Fruit fly (Drosophila melanogaster) whole organism, embryonic: Measurements from ENCODE around the gene djl.

Source experiments
- Awh ChIP-seq: fragments of 200-800 bp; sonication (Bioruptor generic); IDR thresholded peaks from 2 replicates; pipeline ENCODE4, ENCODE4 v1.3.6; 2022; ENCODE audit warnings: missing biosample characterization, missing genetic modification characterization
- Bgb ChIP-seq: fragments of 200-800 bp; sonication (Bioruptor generic); IDR thresholded peaks from 2 replicates; pipeline ENCODE4 v1.3.6; 2022; ENCODE audit warnings: missing biosample characterization, missing genetic modification characterization; ENCODE audit not compliant: partially characterized antibody
- CG12155 ChIP-seq: fragments of 200-800 bp; sonication (Bioruptor generic); optimal IDR thresholded peaks from 3 replicates; lab custom pipeline; 2016; ENCODE audit warnings: missing biosample characterization, missing genetic modification characterization
- CG13287 ChIP-seq: fragments of 200-800 bp; sonication (Bioruptor generic); IDR thresholded peaks from 2 replicates; pipeline ENCODE4 v1.3.6; 2022; ENCODE audit warnings: missing biosample characterization, missing genetic modification characterization; ENCODE audit not compliant: partially characterized antibody
- CG13424 ChIP-seq: fragments of 200-800 bp; sonication (Bioruptor generic); optimal IDR thresholded peaks from 2 replicates; lab custom pipeline; 2019; ENCODE audit warnings: missing biosample characterization, mild to moderate bottlenecking, missing genetic modification characterization, moderate library complexity
- CG14860 ChIP-seq: fragments of 200-800 bp; sonication (Bioruptor generic); IDR thresholded peaks from 3 replicates; pipeline ENCODE4 v1.3.6; 2022; ENCODE audit warnings: missing biosample characterization, missing genetic modification characterization; ENCODE audit not compliant: partially characterized antibody
- CG15269 ChIP-seq: fragments of 200-800 bp; sonication (Bioruptor generic); optimal IDR thresholded peaks from 2 replicates; lab custom pipeline; 2018; ENCODE audit warnings: missing biosample characterization, mild to moderate bottlenecking, missing genetic modification characterization, moderate library complexity
- CG1647 ChIP-seq: fragments of 200-800 bp; sonication (Bioruptor generic); optimal IDR thresholded peaks from 3 replicates; lab custom pipeline; 2016; ENCODE audit warnings: missing biosample characterization, missing genetic modification characterization
- CG16863 ChIP-seq: fragments of 200-800 bp; sonication (Bioruptor generic); optimal IDR thresholded peaks from 3 replicates; lab custom pipeline; 2016; ENCODE audit warnings: missing biosample characterization, missing genetic modification characterization
- CG17829 ChIP-seq: fragments of 200-800 bp; optimal IDR thresholded peaks from 2 replicates; lab custom pipeline; 2019; ENCODE audit warnings: missing biosample characterization, mild to moderate bottlenecking, missing genetic modification characterization, moderate library complexity
- CG2129 ChIP-seq: fragments of 200-800 bp; sonication (Bioruptor generic); IDR thresholded peaks from 2 replicates; pipeline ENCODE4 v1.3.6; 2022; ENCODE audit warnings: missing biosample characterization, missing genetic modification characterization; ENCODE audit not compliant: partially characterized antibody
- CG32532 ChIP-seq: fragments of 200-800 bp; sonication (Bioruptor generic); IDR thresholded peaks from 2 replicates; pipeline ENCODE4 v1.3.6; 2022; ENCODE audit warnings: missing biosample characterization, missing genetic modification characterization
- CG32767 ChIP-seq: fragments of 200-800 bp; sonication (Bioruptor generic); IDR thresholded peaks from 2 replicates; pipeline ENCODE4 v1.3.6; 2022; ENCODE audit warnings: missing biosample characterization, missing genetic modification characterization
- CG34224 ChIP-seq: fragments of 200-800 bp; sonication (Bioruptor generic); IDR thresholded peaks from 3 replicates; pipeline ENCODE4 v1.3.6; 2022; ENCODE audit warnings: missing biosample characterization, missing genetic modification characterization; ENCODE audit not compliant: partially characterized antibody
- CG5245 ChIP-seq: fragments of 200-800 bp; sonication (Bioruptor generic); optimal IDR thresholded peaks from 3 replicates; lab custom pipeline; 2016; ENCODE audit warnings: missing biosample characterization, missing genetic modification characterization
- CG8944 ChIP-seq: fragments of 200-800 bp; sonication (Bioruptor generic); optimal IDR thresholded peaks from 3 replicates; lab custom pipeline; 2016; ENCODE audit warnings: missing biosample characterization, missing genetic modification characterization
- CTCF ChIP-seq: fragments of 200-800 bp; sonication (Bioruptor generic); optimal IDR thresholded peaks from 2 replicates; lab custom pipeline; 2017; ENCODE audit warnings: missing biosample characterization, mild to moderate bottlenecking, missing genetic modification characterization, moderate library complexity
- D ChIP-seq, 2 experiments: fragments of 200-800 bp in 1 of 2; fragments of >200 bp in 1 of 2; sonication (Bioruptor generic) in 1 of 2; optimal IDR thresholded peaks; 2 replicates in 1 of 2; 3 replicates in 1 of 2; lab custom pipeline; 2017; ENCODE audit warnings: mild to moderate bottlenecking in 1 of 2, missing biosample characterization in 1 of 2, missing genetic modification characterization in 1 of 2, missing genetic modification reagents in 1 of 2
- Dad ChIP-seq: fragments of 200-800 bp; sonication (Bioruptor generic); optimal IDR thresholded peaks from 3 replicates; lab custom pipeline; 2016; ENCODE audit warnings: missing biosample characterization, missing genetic modification characterization
- HLH3B ChIP-seq: fragments of 200-800 bp; sonication (Bioruptor generic); IDR thresholded peaks from 2 replicates; pipeline ENCODE4 v1.3.6; 2022; ENCODE audit warnings: missing biosample characterization, missing genetic modification characterization
- MBD-R2 ChIP-seq: fragments of 200-800 bp; sonication (Bioruptor generic); IDR thresholded peaks from 2 replicates; pipeline ENCODE4 v1.3.6; 2022; ENCODE audit warnings: missing biosample characterization, missing genetic modification characterization
- Max ChIP-seq: fragments of 200-800 bp; sonication (Bioruptor generic); optimal IDR thresholded peaks from 2 replicates; lab custom pipeline; 2016; ENCODE audit warnings: missing biosample characterization, mild to moderate bottlenecking, missing genetic modification characterization
- Myb ChIP-seq: fragments of 200-800 bp; sonication (Bioruptor generic); optimal IDR thresholded peaks from 2 replicates; lab custom pipeline; 2016; ENCODE audit warnings: missing biosample characterization, missing genetic modification characterization
- NC2β ChIP-seq: fragments of 200-800 bp; sonication (Bioruptor generic); optimal IDR thresholded peaks from 2 replicates; lab custom pipeline; 2016; ENCODE audit warnings: missing biosample characterization, missing genetic modification characterization
- Six4 ChIP-seq: fragments of 200-800 bp; sonication (Bioruptor generic); optimal IDR thresholded peaks from 2 replicates; lab custom pipeline; 2016; ENCODE audit warnings: missing biosample characterization, missing genetic modification characterization
- Spps ChIP-seq: fragments of 200-800 bp; sonication (Bioruptor generic); optimal IDR thresholded peaks from 2 replicates; lab custom pipeline; 2018; ENCODE audit warnings: missing biosample characterization, mild to moderate bottlenecking, missing genetic modification characterization
- Sry-δ ChIP-seq: fragments of 200-800 bp; sonication (Bioruptor generic); optimal IDR thresholded peaks from 2 replicates; lab custom pipeline; 2016; ENCODE audit warnings: missing biosample characterization, missing genetic modification characterization
- TFAM ChIP-seq: fragments of 200-800 bp; sonication (Bioruptor generic); optimal IDR thresholded peaks from 2 replicates; lab custom pipeline; 2017; ENCODE audit warnings: missing biosample characterization, missing genetic modification characterization, inconsistent platforms
- Taf1 ChIP-seq: fragments of 200-800 bp; sonication (Bioruptor generic); IDR thresholded peaks from 2 replicates; pipeline ENCODE4 v1.3.6; 2022; ENCODE audit warnings: missing biosample characterization, missing genetic modification characterization
- Trl ChIP-seq, 3 experiments: fragments of >200 bp in 2 of 3; fragments of 200-800 bp in 1 of 3; sonication (Bioruptor generic) in 1 of 3; optimal IDR thresholded peaks; 2 replicates in 1 of 3; 3 replicates in 2 of 3; lab custom pipeline; 2016 to 2017; ENCODE audit warnings: missing biosample characterization in 1 of 3, missing genetic modification characterization in 1 of 3
- ato ChIP-seq: fragments of 200-800 bp; sonication (Bioruptor generic); IDR thresholded peaks from 2 replicates; pipeline ENCODE4 v1.3.6; 2022; ENCODE audit warnings: missing biosample characterization, missing genetic modification characterization; ENCODE audit not compliant: partially characterized antibody
- bbx ChIP-seq: fragments of 200-800 bp; sonication (Bioruptor generic); IDR thresholded peaks from 2 replicates; pipeline ENCODE4 v1.3.6; 2022; ENCODE audit warnings: missing biosample characterization, missing genetic modification characterization; ENCODE audit not compliant: partially characterized antibody
- bigmax ChIP-seq: fragments of 200-800 bp; sonication (Bioruptor generic); optimal IDR thresholded peaks from 2 replicates; lab custom pipeline; 2018; ENCODE audit warnings: missing biosample characterization, mild to moderate bottlenecking, missing genetic modification characterization
- bsh ChIP-seq, 2 experiments: fragments of 200-800 bp; sonication (Bioruptor generic); optimal IDR thresholded peaks; 2 replicates each; lab custom pipeline; 2017 to 2018; ENCODE audit warnings: mild to moderate bottlenecking in 2 of 2, missing biosample characterization in 2 of 2, missing genetic modification characterization in 2 of 2, moderate library complexity in 1 of 2
- cato ChIP-seq: fragments of 200-800 bp; sonication (Bioruptor generic); optimal IDR thresholded peaks from 2 replicates; lab custom pipeline; 2016; ENCODE audit warnings: missing biosample characterization, missing genetic modification characterization, borderline replicate concordance
- crp ChIP-seq, 2 experiments: fragments of 200-800 bp; sonication (Bioruptor generic); optimal IDR thresholded peaks; 2 replicates in 1 of 2; 3 replicates in 1 of 2; lab custom pipeline; 2017; ENCODE audit warnings: missing biosample characterization in 2 of 2, missing genetic modification characterization in 2 of 2, mild to moderate bottlenecking in 1 of 2, moderate library complexity in 1 of 2
- dmrt11E ChIP-seq: fragments of 200-800 bp; sonication (Bioruptor generic); optimal IDR thresholded peaks from 3 replicates; lab custom pipeline; 2018; ENCODE audit warnings: missing biosample characterization, mild to moderate bottlenecking, missing genetic modification characterization, moderate library complexity
- ewg ChIP-seq: fragments of 200-800 bp; sonication (Bioruptor generic); optimal IDR thresholded peaks from 3 replicates; lab custom pipeline; 2017; ENCODE audit warnings: mild to moderate bottlenecking, missing biosample characterization, missing genetic modification reagents, missing genetic modification characterization
- gcm ChIP-seq: fragments of 200-800 bp; sonication (Bioruptor generic); optimal IDR thresholded peaks from 2 replicates; lab custom pipeline; 2019; ENCODE audit warnings: missing biosample characterization, mild to moderate bottlenecking, missing genetic modification characterization, moderate library complexity
- gfzf ChIP-seq: fragments of 200-800 bp; sonication (Bioruptor generic); optimal IDR thresholded peaks from 2 replicates; lab custom pipeline; 2016; ENCODE audit warnings: missing biosample characterization, mild to moderate bottlenecking, missing genetic modification characterization, moderate library complexity
- hb ChIP-seq: fragments of 200-800 bp; sonication (Bioruptor generic); IDR thresholded peaks from 3 replicates; pipeline ENCODE4 v1.3.6; 2022; ENCODE audit warnings: missing biosample characterization, missing genetic modification characterization; ENCODE audit not compliant: partially characterized antibody
- p53 ChIP-seq: fragments of 200-800 bp; sonication (Bioruptor generic); optimal IDR thresholded peaks from 2 replicates; lab custom pipeline; 2016; ENCODE audit warnings: missing biosample characterization, missing genetic modification characterization
- peb ChIP-seq: fragments of 200-800 bp; sonication (Bioruptor generic); IDR thresholded peaks from 2 replicates; pipeline ENCODE4 v1.3.6; 2022; ENCODE audit warnings: missing biosample characterization, missing genetic modification characterization
- row ChIP-seq: fragments of 200-800 bp; sonication (Bioruptor generic); IDR thresholded peaks from 3 replicates; pipeline ENCODE4 v1.3.6; 2022; ENCODE audit warnings: missing biosample characterization, missing genetic modification characterization
- slbo ChIP-seq: fragments of 200-800 bp; sonication (Bioruptor generic); IDR thresholded peaks from 2 replicates; pipeline ENCODE4 v1.3.6; 2022; ENCODE audit warnings: missing biosample characterization, missing genetic modification characterization
- sr ChIP-seq: fragments of 200-800 bp; sonication (Bioruptor generic); IDR thresholded peaks from 3 replicates; pipeline ENCODE4 v1.3.6; 2022; ENCODE audit warnings: missing biosample characterization, missing genetic modification characterization
- tx ChIP-seq: fragments of 200-800 bp; sonication (Bioruptor generic); optimal IDR thresholded peaks from 2 replicates; lab custom pipeline; 2016; ENCODE audit warnings: missing biosample characterization, missing genetic modification characterization
- unpg ChIP-seq: fragments of 200-800 bp; sonication (Bioruptor generic); optimal IDR thresholded peaks from 3 replicates; lab custom pipeline; 2018; ENCODE audit warnings: missing biosample characterization, mild to moderate bottlenecking, missing genetic modification characterization, moderate library complexity
- vvl ChIP-seq: fragments of 200-800 bp; sonication (Bioruptor generic); IDR thresholded peaks from 2 replicates; pipeline ENCODE4 v1.3.6; 2022; ENCODE audit warnings: missing biosample characterization, missing genetic modification characterization
- wek ChIP-seq: fragments of 200-800 bp; sonication (Bioruptor generic); optimal IDR thresholded peaks from 3 replicates; lab custom pipeline; 2018; ENCODE audit warnings: missing biosample characterization, mild to moderate bottlenecking, missing genetic modification characterization, moderate library complexity
- yki ChIP-seq: fragments of >200 bp; optimal IDR thresholded peaks from 3 replicates; lab custom pipeline; 2018

djl gene

DNA sequence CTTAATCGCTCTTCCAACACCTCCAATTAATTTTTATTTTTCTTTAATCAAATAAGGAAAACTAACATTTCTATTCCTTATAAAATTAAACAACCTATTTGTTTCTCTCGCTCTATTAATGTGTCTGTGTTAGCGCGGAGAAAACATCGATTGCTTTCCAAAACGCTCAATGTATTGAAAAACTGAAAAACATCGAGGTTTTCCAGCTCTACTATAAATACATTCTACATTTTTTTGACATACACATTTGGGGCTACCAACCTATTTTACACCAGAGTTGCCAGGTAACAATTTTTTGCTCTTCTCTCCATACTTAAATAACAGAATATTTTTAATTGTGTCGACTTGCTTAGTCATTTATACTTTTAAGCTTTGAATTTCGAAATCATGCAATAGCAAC is 31.3 kb downstream of the djl start (continued):
- TF ChIP-seq gfzf (GFP tag; lab: Kevin White, UChicago) (peak; percentile 39), bbx (GFP tag; lab: Robert Waterston, UW) (peak; percentile 80), Myb (GFP tag; lab: Kevin White, UChicago) (peak; percentile 61), gcm (GFP tag; lab: Kevin White, UChicago) (peak; percentile 14), CG13424 (tag; lab: Kevin White, UChicago) (peak; percentile 27), Dad (GFP tag; lab: Kevin White, UChicago) (peak; percentile 7), wek (GFP tag; lab: Kevin White, UChicago) (no peak), p53 (no peak), hb (GFP tag; lab: Robert Waterston, UW) (peak; percentile 70; the same call in 2 of the 3 replicates), MBD-R2 (peak; percentile 38; the same call in 1 of the 2 replicates), yki (no peak), Bgb (peak; percentile 84), crp (GFP tag; optimal IDR thresholded peaks at IDR 0.05; lab: Kevin White, UChicago) (no peak), Awh (no peak), CTCF (GFP tag; lab: Kevin White, UChicago) (peak; percentile 75), cato (GFP tag; lab: Kevin White, UChicago) (no peak), bsh (GFP tag; optimal IDR thresholded peaks at IDR 0.05; lab: Kevin White, UChicago) (peak in 1 of 2 experiments; percentile 16), Six4 (GFP tag; lab: Kevin White, UChicago) (peak; percentile 4), NC2β (no peak), tx (no peak), CG16863 (GFP tag; lab: Kevin White, UChicago) (no peak), dmrt11E (peak; percentile 20), CG5245 (GFP tag; lab: Kevin White, UChicago) (no peak)

DNA sequence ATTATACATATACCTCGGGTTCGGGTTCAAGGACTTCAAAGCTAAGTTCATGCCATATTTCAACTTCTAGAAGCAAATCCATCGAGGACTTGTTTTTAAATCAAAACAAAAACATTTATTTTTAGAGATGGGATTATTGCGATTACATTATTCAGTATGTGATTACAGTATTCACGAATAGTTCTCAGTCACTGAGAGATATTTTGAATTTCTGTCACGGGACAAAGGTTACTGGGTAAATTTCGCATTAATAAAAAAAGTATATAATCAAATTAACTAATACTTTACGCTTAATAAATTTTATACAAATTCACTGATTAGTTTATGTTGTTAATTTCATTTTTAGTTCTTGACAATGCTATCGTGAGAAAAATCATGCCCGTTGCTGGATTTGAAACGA is 33.0 kb downstream of the djl start:
- TF ChIP-seq CG32532 (GFP tag; lab: Robert Waterston, UW) (peak; percentile 60), sr (no peak), CG14860 (peak; percentile 10; the same call in 1 of the 3 replicates), row (GFP tag; lab: Robert Waterston, UW) (peak; percentile 91), vvl (0 out of 2 replicates have a peak, but pooled peaks have one; percentile 7), CG2129 (GFP tag; lab: Robert Waterston, UW) (no peak), CG8944 (GFP tag; lab: Kevin White, UChicago) (no peak), Taf1 (GFP tag; lab: Robert Waterston, UW) (0 out of 2 replicates have a peak, but pooled peaks have one; percentile 9), unpg (GFP tag; lab: Kevin White, UChicago) (peak; percentile 8), CG13287 (peak; percentile 36; the same call in 1 of the 2 replicates), D (optimal IDR thresholded peaks at IDR 0.05; lab: Kevin White, UChicago) (no peak), D (GFP tag; optimal IDR thresholded peaks at IDR 0.05; lab: Kevin White, UChicago) (no peak), Max (peak; percentile 24), CG17829 (peak; percentile 12), Spps (no peak), CG32767 (GFP tag; lab: Robert Waterston, UW) (no peak), bigmax (no peak), Trl (optimal IDR thresholded peaks at IDR 0.05; lab: Kevin White, UChicago) (no peak), Trl (GFP tag; optimal IDR thresholded peaks at IDR 0.05; lab: Kevin White, UChicago) (no peak), CG1647 (GFP tag; lab: Kevin White, UChicago) (no peak), CG15269 (tag; lab: Kevin White, UChicago) (no peak), Sry-δ (peak; percentile 60), HLH3B (GFP tag; lab: Robert Waterston, UW) (no peak), peb (GFP tag; lab: Robert Waterston, UW) (no peak), ewg (no peak), slbo (peak; percentile 61), CG34224 (no peak), TFAM (no peak), CG12155 (GFP tag; lab: Kevin White, UChicago) (no peak), ato (GFP tag; lab: Robert Waterston, UW) (no peak)
